Worm (Caenorhabditis elegans): ENCODE results near the gene scl-21.

- no peak for TF ChIP-seq lin-13 (tag; optimal IDR thresholded peaks at IDR 0.05)
- no peak for TF ChIP-seq ztf-11 (tag; optimal IDR thresholded peaks at IDR 0.05)
- no peak for TF ChIP-seq snpc-4 (tag; optimal IDR thresholded peaks at IDR 0.05)
- no peak for TF ChIP-seq pha-4 (tag; optimal IDR thresholded peaks at IDR 0.05)
- TF ChIP-seq nhr-76 (tag; optimal IDR thresholded peaks at IDR 0.05), result no peak
- TF ChIP-seq nhr-237 (tag; optimal IDR thresholded peaks at IDR 0.05), result no peak
- no peak for TF ChIP-seq lsy-2 (tag; optimal IDR thresholded peaks at IDR 0.05)
- no peak for TF ChIP-seq unc-62 (GFP tag; optimal IDR thresholded peaks at IDR 0.05)
- TF ChIP-seq elt-3 (tag; optimal IDR thresholded peaks at IDR 0.05), result no peak
- no peak for TF ChIP-seq blmp-1 (tag; optimal IDR thresholded peaks at IDR 0.05)
- no peak for TF ChIP-seq unc-39 (tag; optimal IDR thresholded peaks at IDR 0.05)
- TF ChIP-seq tbx-8 (GFP tag; optimal IDR thresholded peaks at IDR 0.05), result no peak
- TF ChIP-seq nhr-12 (tag; optimal IDR thresholded peaks at IDR 0.05), result no peak
- no peak for TF ChIP-seq nhr-2 (tag; optimal IDR thresholded peaks at IDR 0.05)
Observed at ce11 chrV:19462612-19463011, 32.9 kb downstream of the scl-21 start, which contains the start of gene Y43F8B.25.
